Fruit fly (Drosophila melanogaster): ENCODE results near the gene VhaAC39-2.

Gene VhaAC39-2

DNA sequence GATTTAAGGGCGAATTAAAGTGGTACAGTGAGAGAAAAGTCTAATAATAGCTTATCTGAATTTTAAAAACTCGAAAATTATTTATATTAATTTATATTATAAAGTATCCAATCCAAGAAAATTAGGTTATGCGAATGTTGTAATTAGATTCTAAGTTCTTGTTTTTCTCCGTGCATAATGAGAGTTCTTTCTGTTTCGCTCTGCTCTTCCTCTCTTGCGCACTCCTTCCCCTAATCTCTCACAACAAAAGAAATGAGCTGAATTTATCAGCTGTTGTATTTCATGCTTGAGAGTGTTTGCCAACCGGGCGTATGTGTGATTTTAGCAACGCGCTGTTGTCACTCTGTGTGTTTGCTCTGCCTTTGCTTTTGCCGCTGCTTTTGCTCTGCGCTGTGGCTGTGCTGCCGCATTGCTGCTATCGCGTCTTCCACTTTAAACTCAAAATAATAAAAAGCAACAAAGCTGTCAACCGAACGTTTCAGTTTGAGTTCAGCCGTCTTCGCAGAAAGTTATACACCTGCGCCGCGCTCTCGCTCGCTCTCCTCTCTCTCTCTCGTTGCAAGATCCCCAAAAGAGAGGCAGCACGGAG, 14.4 kb upstream of the VhaAC39-2 start, which contains the start of gene CG46310 (continued):
- TF ChIP-seq odd (GFP tag; optimal IDR thresholded peaks at IDR 0.05) (peak; percentile 21), CG7786 (GFP tag; optimal IDR thresholded peaks at IDR 0.05) (no peak), CG18011 (GFP tag; optimal IDR thresholded peaks at IDR 0.05) (no peak), CG3995 (GFP tag; optimal IDR thresholded peaks at IDR 0.05) (no peak), sim (GFP tag; IDR thresholded peaks at IDR 0.05) (peak; percentile 62; the same call in 1 of the 2 replicates), Ets65A (GFP tag) (no peak), Chrac-16 (GFP tag; optimal IDR thresholded peaks at IDR 0.05) (peak; percentile 31), CG32772 (GFP tag; IDR thresholded peaks at IDR 0.05) (peak; percentile 88), slou (GFP tag; optimal IDR thresholded peaks at IDR 0.05) (peak; percentile 55), ttk (GFP tag; IDR thresholded peaks at IDR 0.05) (peak; percentile 81), CG12659 (GFP tag; optimal IDR thresholded peaks at IDR 0.05) (peak; percentile 61), phol (tag; optimal IDR thresholded peaks at IDR 0.05) (peak; percentile 65), CG9797 (GFP tag; optimal IDR thresholded peaks at IDR 0.05) (no peak), CkIIα-i1 (GFP tag; IDR thresholded peaks at IDR 0.05) (0 out of 2 replicates have a peak, but pooled peaks have one; percentile 6), Usf (GFP tag; optimal IDR thresholded peaks at IDR 0.05) (peak; percentile 34), peb (GFP tag; IDR thresholded peaks at IDR 0.05) (peak; percentile 40; the same call in 1 of the 2 replicates), CG7372 (GFP tag; IDR thresholded peaks at IDR 0.05) (peak; percentile 73; the same call in 1 of the 2 replicates), CG15696 (tag; optimal IDR thresholded peaks at IDR 0.05) (peak; percentile 1), chn (GFP tag; optimal IDR thresholded peaks at IDR 0.05) (no peak), CG30431 (GFP tag; optimal IDR thresholded peaks at IDR 0.05) (peak; percentile 14), Dp (GFP tag; optimal IDR thresholded peaks at IDR 0.05) (no peak), CG7357 (GFP tag; IDR thresholded peaks at IDR 0.05) (peak; percentile 76), YL-1 (GFP tag; optimal IDR thresholded peaks at IDR 0.05) (no peak), gt (GFP tag; IDR thresholded peaks at IDR 0.05) (0 out of 2 replicates have a peak, but pooled peaks have one; percentile 15), CG6689 (GFP tag; IDR thresholded peaks at IDR 0.05) (peak; percentile 65), Nf-YC (tag; optimal IDR thresholded peaks at IDR 0.05) (peak; percentile 62), luna (GFP tag; optimal IDR thresholded peaks at IDR 0.05) (no peak), CG10543 (GFP tag; optimal IDR thresholded peaks at IDR 0.05) (peak; percentile 62), dati (GFP tag; IDR thresholded peaks at IDR 0.05) (no peak), Rfx (GFP tag; IDR thresholded peaks at IDR 0.05) (peak; percentile 94), Side (GFP tag; optimal IDR thresholded peaks at IDR 0.05) (peak; percentile 12), Atf-2 (GFP tag; optimal IDR thresholded peaks at IDR 0.05) (no peak), HmgD (GFP tag; optimal IDR thresholded peaks at IDR 0.05) (no peak), slp2 (GFP tag; optimal IDR thresholded peaks at IDR 0.05) (no peak), CG2678 (tag; optimal IDR thresholded peaks at IDR 0.05) (peak; percentile 78), CG10654 (GFP tag; optimal IDR thresholded peaks at IDR 0.05) (peak; percentile 58), CG31365 (tag; optimal IDR thresholded peaks at IDR 0.05) (peak; percentile 56), Oli (tag; optimal IDR thresholded peaks at IDR 0.05) (peak; percentile 63), CG32532 (GFP tag; IDR thresholded peaks at IDR 0.05) (peak; percentile 92), ara (GFP tag; IDR thresholded peaks at IDR 0.05) (peak; percentile 68), lab (GFP tag; optimal IDR thresholded peaks at IDR 0.05) (peak; percentile 89), E2f1 (GFP tag; IDR thresholded peaks at IDR 0.05) (peak; percentile 84), CG9727 (GFP tag; optimal IDR thresholded peaks at IDR 0.05) (peak; percentile 73), CG4854 (GFP tag; optimal IDR thresholded peaks at IDR 0.05) (no peak), CG12104 (GFP tag; optimal IDR thresholded peaks at IDR 0.05) (peak; percentile 33), CG13775 (GFP tag; optimal IDR thresholded peaks at IDR 0.05) (peak; percentile 41), esg (GFP tag; conservative IDR thresholded peaks at IDR 0.05) (peak; percentile 55), CG12391 (tag; optimal IDR thresholded peaks at IDR 0.05) (peak; percentile 69), lov (optimal IDR thresholded peaks at IDR 0.05) (no peak), lov (GFP tag; IDR thresholded peaks at IDR 0.05) (0 out of 3 replicates have a peak, but pooled peaks have one; percentile 57), Kr (GFP tag; optimal IDR thresholded peaks at IDR 0.05) (no peak)

Measured in whole organism, embryonic.